Fruit fly (Drosophila melanogaster) Kc167 (cell line): ENCODE measurements around the gene CG1572.

Experiments used
- Myc ChIP-seq: fragments of >200 bp; optimal IDR thresholded peaks from 2 replicates; lab custom pipeline; 2017; ENCODE audit warnings: missing external identifiers
- Sin3A ChIP-seq: fragments of >200 bp; optimal IDR thresholded peaks from 2 replicates; lab custom pipeline; 2018; ENCODE audit warnings: missing external identifiers
- h ChIP-seq: fragments of >200 bp; optimal IDR thresholded peaks from 3 replicates; lab custom pipeline; 2018; ENCODE audit warnings: missing external identifiers
- insv ChIP-seq: fragments of >200 bp; optimal IDR thresholded peaks from 3 replicates; lab custom pipeline; 2018; ENCODE audit warnings: missing external identifiers
- psq ChIP-seq: fragments of >200 bp; optimal IDR thresholded peaks from 2 replicates; lab custom pipeline; 2017; ENCODE audit warnings: missing external identifiers
- ttk ChIP-seq: sonication (Bioruptor generic); optimal IDR thresholded peaks from 2 replicates; lab custom pipeline; 2017; ENCODE audit warnings: missing external identifiers

- TF ChIP-seq h (lab: Kevin White, UChicago) (no peak), psq (lab: Kevin White, UChicago) (no peak), Myc (lab: Kevin White, UChicago) (no peak), Sin3A (lab: Kevin White, UChicago) (no peak), ttk (lab: Kevin White, UChicago) (no peak), insv (lab: Kevin White, UChicago) (no peak)
These were observed at the start of gene CG1572 for dm6 chrX:11558389-11558908.
